Worm (Caenorhabditis elegans): ENCODE data around the gene nas-18.

DNA sequence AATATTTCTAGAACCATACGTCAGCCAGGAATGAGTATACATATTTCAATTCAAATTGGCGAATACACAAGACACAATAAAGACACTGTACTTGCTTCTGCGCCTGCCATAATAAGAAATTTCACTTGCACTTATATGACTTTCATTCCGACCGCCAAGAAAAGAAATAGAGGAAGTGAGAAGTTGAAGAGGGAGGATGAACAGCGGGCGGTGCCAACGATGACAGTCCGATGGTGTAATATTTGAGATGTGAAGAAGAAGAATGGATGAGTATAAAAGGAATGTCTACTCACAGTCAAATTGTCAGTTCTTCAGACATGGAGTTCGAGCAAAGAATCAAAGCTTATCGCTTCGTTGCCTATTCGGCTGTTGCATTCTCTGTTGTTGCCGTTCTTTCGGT is 11.2 kb upstream of the nas-18 start, which contains the start of gene col-154:
- TF ChIP-seq unc-62 (GFP tag; optimal IDR thresholded peaks at IDR 0.05) (no peak), T07F8.4 (tag; optimal IDR thresholded peaks at IDR 0.05) (no peak), dpl-1 (GFP tag; optimal IDR thresholded peaks at IDR 0.05) (no peak), attf-6 (GFP tag; IDR thresholded peaks at IDR 0.05) (no peak), madf-10 (tag; optimal IDR thresholded peaks at IDR 0.05) (no peak), lin-35 (GFP tag; optimal IDR thresholded peaks at IDR 0.05) (no peak), lsy-27 (tag; optimal IDR thresholded peaks at IDR 0.05; ENCODE audit: borderline replicate concordance, insufficient read depth) (no peak), ZK185.1 (tag; optimal IDR thresholded peaks at IDR 0.05; ENCODE audit: poor library complexity, severe bottlenecking) (no peak), snpc-3.4 (tag; optimal IDR thresholded peaks at IDR 0.05) (no peak), pha-4 (tag; optimal IDR thresholded peaks at IDR 0.05) (no peak), ets-4 (GFP tag; optimal IDR thresholded peaks at IDR 0.05) (no peak), Y56A3A.18 (GFP tag; IDR thresholded peaks at IDR 0.05) (no peak), sea-2 (GFP tag; IDR thresholded peaks at IDR 0.05) (no peak)
